Fruit fly (Drosophila melanogaster) whole organism, embryonic: Measurements from ENCODE around the gene CG13898.

Experiments
- Awh ChIP-seq: fragments of 200-800 bp; sonication (Bioruptor generic); IDR thresholded peaks from 2 replicates; pipeline ENCODE4, ENCODE4 v1.3.6; 2022; ENCODE audit warnings: missing biosample characterization, missing genetic modification characterization
- B-H2 ChIP-seq: fragments of 200-800 bp; sonication (Bioruptor generic); optimal IDR thresholded peaks from 2 replicates; lab custom pipeline; 2018; ENCODE audit warnings: missing biosample characterization, mild to moderate bottlenecking, missing genetic modification characterization
- Blimp-1 ChIP-seq: fragments of 200-800 bp; sonication (Bioruptor generic); optimal IDR thresholded peaks from 3 replicates; lab custom pipeline; 2018; ENCODE audit warnings: missing biosample characterization, missing genetic modification characterization, mild to moderate bottlenecking, moderate library complexity, missing genetic modification reagents
- CG10274 ChIP-seq: fragments of 200-800 bp; sonication (Bioruptor generic); optimal IDR thresholded peaks from 3 replicates; lab custom pipeline; 2017; ENCODE audit warnings: missing biosample characterization, mild to moderate bottlenecking, missing genetic modification characterization
- CG11093 ChIP-seq: fragments of 200-800 bp; sonication (Bioruptor generic); IDR thresholded peaks from 3 replicates; pipeline ENCODE4 v1.3.6; 2022; ENCODE audit warnings: missing biosample characterization, missing genetic modification characterization
- CG12391 ChIP-seq: fragments of 200-800 bp; sonication (Bioruptor generic); optimal IDR thresholded peaks from 3 replicates; lab custom pipeline; 2018; ENCODE audit warnings: missing biosample characterization, mild to moderate bottlenecking, missing genetic modification characterization, moderate library complexity
- CG12769 ChIP-seq: fragments of 200-800 bp; sonication (Bioruptor generic); optimal IDR thresholded peaks from 2 replicates; lab custom pipeline; 2019; ENCODE audit warnings: missing biosample characterization, mild to moderate bottlenecking, missing genetic modification characterization, moderate library complexity
- CG13123 ChIP-seq: fragments of 200-800 bp; sonication (Bioruptor generic); optimal IDR thresholded peaks from 2 replicates; lab custom pipeline; 2016; ENCODE audit warnings: missing biosample characterization, missing genetic modification characterization
- CG13424 ChIP-seq: fragments of 200-800 bp; sonication (Bioruptor generic); optimal IDR thresholded peaks from 2 replicates; lab custom pipeline; 2019; ENCODE audit warnings: missing biosample characterization, mild to moderate bottlenecking, missing genetic modification characterization, moderate library complexity
- CG13894 ChIP-seq: fragments of 200-800 bp; sonication (Bioruptor generic); optimal IDR thresholded peaks from 3 replicates; lab custom pipeline; 2018; ENCODE audit warnings: missing biosample characterization, mild to moderate bottlenecking, missing genetic modification characterization, moderate library complexity
- CG16779 ChIP-seq: fragments of 200-800 bp; sonication (Bioruptor generic); IDR thresholded peaks from 2 replicates; pipeline ENCODE4 v1.3.6; 2022; ENCODE audit warnings: missing biosample characterization, missing genetic modification characterization
- CG17802 ChIP-seq: fragments of 200-800 bp; sonication (Bioruptor generic); optimal IDR thresholded peaks from 2 replicates; lab custom pipeline; 2018; ENCODE audit warnings: missing biosample characterization, mild to moderate bottlenecking, missing genetic modification characterization, moderate library complexity
- CG2199 ChIP-seq: fragments of 200-800 bp; sonication (Bioruptor generic); IDR thresholded peaks from 3 replicates; pipeline ENCODE4 v1.3.6; 2022; ENCODE audit warnings: missing biosample characterization, missing genetic modification characterization
- CG2202 ChIP-seq: fragments of 200-800 bp; sonication (Bioruptor generic); optimal IDR thresholded peaks from 2 replicates; lab custom pipeline; 2018; ENCODE audit warnings: missing biosample characterization, mild to moderate bottlenecking, missing genetic modification characterization
- CG31441 ChIP-seq: fragments of 200-800 bp; sonication (Bioruptor generic); IDR thresholded peaks from 2 replicates; pipeline ENCODE4 v1.3.6; 2022; ENCODE audit warnings: missing biosample characterization, missing genetic modification characterization
- CG32772 ChIP-seq: fragments of 200-800 bp; sonication (Bioruptor generic); IDR thresholded peaks from 2 replicates; pipeline ENCODE4 v1.3.6; 2022; ENCODE audit warnings: missing biosample characterization, missing genetic modification characterization
- CG34422 ChIP-seq: fragments of 200-800 bp; sonication (Bioruptor generic); IDR thresholded peaks from 3 replicates; pipeline ENCODE4 v1.3.6; 2022; ENCODE audit warnings: missing biosample characterization, missing genetic modification characterization
- CG5245 ChIP-seq: fragments of 200-800 bp; sonication (Bioruptor generic); optimal IDR thresholded peaks from 3 replicates; lab custom pipeline; 2016; ENCODE audit warnings: missing biosample characterization, missing genetic modification characterization
- CG7839 ChIP-seq: fragments of 200-800 bp; sonication (Bioruptor generic); optimal IDR thresholded peaks from 3 replicates; lab custom pipeline; 2018; ENCODE audit warnings: missing biosample characterization, mild to moderate bottlenecking, missing genetic modification characterization, moderate library complexity
- CG8281 ChIP-seq: fragments of 200-800 bp; sonication (Bioruptor generic); optimal IDR thresholded peaks from 2 replicates; lab custom pipeline; 2018; ENCODE audit warnings: missing biosample characterization, mild to moderate bottlenecking, missing genetic modification characterization, moderate library complexity
- CG9727 ChIP-seq: fragments of 200-800 bp; sonication (Bioruptor generic); optimal IDR thresholded peaks from 3 replicates; lab custom pipeline; 2017; ENCODE audit warnings: missing biosample characterization, mild to moderate bottlenecking, missing genetic modification characterization
- Drgx ChIP-seq: fragments of 200-800 bp; sonication (Bioruptor generic); IDR thresholded peaks from 2 replicates; pipeline ENCODE4 v1.3.6; 2022; ENCODE audit warnings: missing biosample characterization, missing genetic modification characterization
- Ets65A ChIP-seq: fragments of 200-800 bp; sonication (Bioruptor generic); peaks from one replicate; lab custom pipeline; 2016; ENCODE audit warnings: missing biosample characterization, missing genetic modification characterization
- Hey ChIP-seq: fragments of 200-800 bp; sonication (Bioruptor generic); optimal IDR thresholded peaks from 3 replicates; lab custom pipeline; 2018; ENCODE audit warnings: missing biosample characterization, mild to moderate bottlenecking, missing genetic modification characterization
- Hmr ChIP-seq: fragments of 200-800 bp; sonication (Bioruptor generic); optimal IDR thresholded peaks from 3 replicates; lab custom pipeline; 2017; ENCODE audit warnings: mild to moderate bottlenecking, missing biosample characterization, missing genetic modification reagents, missing genetic modification characterization
- MESR4 ChIP-seq: fragments of 200-800 bp; sonication (Bioruptor generic); optimal IDR thresholded peaks from 2 replicates; lab custom pipeline; 2018; ENCODE audit warnings: missing biosample characterization, mild to moderate bottlenecking, missing genetic modification characterization, moderate library complexity
- Xrp1 ChIP-seq: fragments of 200-800 bp; sonication (Bioruptor generic); IDR thresholded peaks from 2 replicates; pipeline ENCODE4 v1.3.6; 2022; ENCODE audit warnings: missing biosample characterization, missing genetic modification characterization
- bowl ChIP-seq: fragments of 200-800 bp; sonication (Bioruptor generic); IDR thresholded peaks from 2 replicates; pipeline ENCODE4 v1.3.6; 2022; ENCODE audit warnings: missing biosample characterization, missing genetic modification characterization
- caup ChIP-seq: fragments of 200-800 bp; sonication (Bioruptor generic); optimal IDR thresholded peaks from 3 replicates; lab custom pipeline; 2017; ENCODE audit warnings: missing biosample characterization, mild to moderate bottlenecking, missing genetic modification characterization, moderate library complexity; ENCODE audit not compliant: severe bottlenecking
- crol ChIP-seq: fragments of 200-800 bp; sonication (Bioruptor generic); IDR thresholded peaks from 2 replicates; pipeline ENCODE4 v1.3.6; 2022; ENCODE audit warnings: missing biosample characterization, missing genetic modification characterization
- dysf ChIP-seq: fragments of 200-800 bp; sonication (Bioruptor generic); IDR thresholded peaks from 3 replicates; pipeline ENCODE4 v1.3.6; 2022; ENCODE audit warnings: missing biosample characterization, missing genetic modification characterization
- esg ChIP-seq: fragments of 200-800 bp; sonication (Bioruptor generic); conservative IDR thresholded peaks from 2 replicates; pipeline ENCODE4 v1.3.6; 2022; ENCODE audit warnings: missing biosample characterization, missing genetic modification characterization
- eve ChIP-seq, 2 experiments: fragments of >200 bp; optimal IDR thresholded peaks; 2 replicates each; lab custom pipeline; 2017; ENCODE audit warnings: missing biosample characterization in 2 of 2, missing genetic modification characterization in 2 of 2
- h ChIP-seq: fragments of >200 bp; optimal IDR thresholded peaks from 2 replicates; lab custom pipeline; 2017
- kni ChIP-seq: fragments of 200-800 bp; sonication (Bioruptor generic); optimal IDR thresholded peaks from 3 replicates; lab custom pipeline; 2017; ENCODE audit warnings: mild to moderate bottlenecking, missing biosample characterization, missing genetic modification reagents, missing genetic modification characterization
- lov ChIP-seq, 2 experiments: fragments of 200-800 bp in 1 of 2; fragments of >200 bp in 1 of 2; sonication (Bioruptor generic) in 1 of 2; IDR thresholded peaks in 1 of 2; optimal IDR thresholded peaks in 1 of 2; 2 replicates in 1 of 2; 3 replicates in 1 of 2; pipeline versions ENCODE4 v1.3.6 to Lab custom; 2017 to 2022; ENCODE audit warnings: missing biosample characterization in 1 of 2, missing genetic modification characterization in 1 of 2
- oc ChIP-seq: fragments of 200-800 bp; sonication (Bioruptor generic); optimal IDR thresholded peaks from 2 replicates; lab custom pipeline; 2018; ENCODE audit warnings: missing biosample characterization, mild to moderate bottlenecking, missing genetic modification characterization, moderate library complexity
- pho ChIP-seq: fragments of 200-800 bp; sonication (Bioruptor generic); optimal IDR thresholded peaks from 2 replicates; lab custom pipeline; 2016; ENCODE audit warnings: missing biosample characterization, missing genetic modification characterization
- phol ChIP-seq: fragments of 200-800 bp; sonication (Bioruptor generic); optimal IDR thresholded peaks from 3 replicates; lab custom pipeline; 2018; ENCODE audit warnings: missing biosample characterization, mild to moderate bottlenecking, missing genetic modification characterization, moderate library complexity
- pros ChIP-seq: fragments of 200-800 bp; sonication (Bioruptor generic); optimal IDR thresholded peaks from 3 replicates; lab custom pipeline; 2019; ENCODE audit warnings: missing biosample characterization, mild to moderate bottlenecking, missing genetic modification characterization, moderate library complexity
- psq ChIP-seq: fragments of 200-800 bp; sonication (Bioruptor generic); optimal IDR thresholded peaks from 2 replicates; lab custom pipeline; 2017; ENCODE audit warnings: missing biosample characterization, missing genetic modification characterization
- salm ChIP-seq: fragments of 200-800 bp; sonication (Bioruptor generic); optimal IDR thresholded peaks from 2 replicates; lab custom pipeline; 2018; ENCODE audit warnings: missing biosample characterization, mild to moderate bottlenecking, missing genetic modification characterization
- sc ChIP-seq, 3 experiments: fragments of >200 bp in 2 of 3; fragments of 200-800 bp in 1 of 3; sonication (Bioruptor generic) in 1 of 3; optimal IDR thresholded peaks; 2 replicates in 2 of 3; 3 replicates in 1 of 3; lab custom pipeline; 2017; ENCODE audit warnings: mild to moderate bottlenecking in 1 of 3, missing biosample characterization in 1 of 3, missing genetic modification characterization in 1 of 3, missing genetic modification reagents in 1 of 3
- schlank ChIP-seq: fragments of 200-800 bp; sonication (Bioruptor generic); optimal IDR thresholded peaks from 2 replicates; lab custom pipeline; 2018; ENCODE audit warnings: missing biosample characterization, mild to moderate bottlenecking, missing genetic modification characterization
- seq ChIP-seq: fragments of 200-800 bp; sonication (Bioruptor generic); IDR thresholded peaks from 2 replicates; pipeline ENCODE4 v1.3.6; 2022; ENCODE audit warnings: missing biosample characterization, missing genetic modification characterization
- stc ChIP-seq: fragments of 200-800 bp; sonication (Bioruptor generic); IDR thresholded peaks from 2 replicates; pipeline ENCODE4 v1.3.6; 2022; ENCODE audit warnings: missing biosample characterization, missing genetic modification characterization
- sug ChIP-seq: fragments of 200-800 bp; optimal IDR thresholded peaks from 2 replicates; lab custom pipeline; 2019; ENCODE audit warnings: missing biosample characterization, mild to moderate bottlenecking, missing genetic modification characterization, moderate library complexity
- tap ChIP-seq: fragments of 200-800 bp; optimal IDR thresholded peaks from 3 replicates; lab custom pipeline; 2019; ENCODE audit warnings: missing biosample characterization, mild to moderate bottlenecking, missing genetic modification characterization, moderate library complexity

CG13898 gene

DNA sequence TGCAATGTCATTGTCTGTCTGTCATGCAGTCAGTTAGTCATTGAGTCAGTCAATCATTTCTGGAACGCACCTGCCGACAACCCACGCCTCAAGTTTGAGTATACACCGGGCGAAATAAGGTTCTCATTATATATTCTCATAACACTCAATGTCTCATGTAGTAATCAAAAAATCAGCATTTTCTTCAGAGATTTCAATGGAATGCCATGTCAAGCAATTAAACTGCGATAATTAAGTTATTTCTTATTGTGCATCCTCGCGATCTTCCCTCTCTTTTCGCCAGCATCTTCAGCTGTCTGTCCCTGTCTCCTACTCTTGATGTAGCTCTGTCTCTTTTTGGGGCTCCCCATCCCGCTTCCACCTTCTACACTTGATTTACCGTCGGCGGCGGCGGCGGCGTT, 26.6 kb downstream of the CG13898 start (continued):
- TF ChIP-seq schlank (tag; lab: Kevin White, UChicago): no peak
- 0 out of 3 replicates have a peak, but pooled peaks have one; percentile 23 for TF ChIP-seq CG34422 (GFP tag; lab: Robert Waterston, UW)
- TF ChIP-seq esg (GFP tag; lab: Robert Waterston, UW): 0 out of 2 replicates have a peak, but pooled peaks have one; percentile 12
- TF ChIP-seq CG8281 (tag; lab: Kevin White, UChicago): peak; percentile 76

DNA sequence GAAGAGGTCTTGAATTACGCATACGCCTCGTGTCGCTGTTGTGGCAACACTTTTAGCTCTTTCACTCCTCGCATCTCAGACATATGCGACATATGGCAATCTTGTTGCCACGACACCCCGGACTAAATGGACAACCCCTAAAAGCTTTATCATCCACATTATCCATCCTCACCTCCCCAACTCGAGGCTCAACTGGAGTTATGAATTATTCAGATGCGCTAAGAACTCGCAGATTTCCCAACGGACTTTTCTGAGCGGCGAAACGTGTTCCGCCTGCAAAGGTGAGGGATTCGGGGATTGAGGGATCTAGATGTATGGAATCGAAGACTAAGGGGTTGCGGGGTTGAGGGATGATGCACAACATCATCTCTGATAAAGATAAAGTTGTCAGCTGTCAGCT, 27.2 kb downstream of the CG13898 start:
- TF ChIP-seq CG32772 (GFP tag; lab: Robert Waterston, UW): no peak
- TF ChIP-seq pros (GFP tag; lab: Kevin White, UChicago): peak; percentile 73
- peak; percentile 32 for TF ChIP-seq kni
- TF ChIP-seq tap (tag; lab: Kevin White, UChicago): peak; percentile 41
- peak; percentile 43 for TF ChIP-seq Hey (tag; lab: Kevin White, UChicago)
- no peak for TF ChIP-seq CG11093 (GFP tag; lab: Robert Waterston, UW)
- 0 out of 2 replicates have a peak, but pooled peaks have one; percentile 14 for TF ChIP-seq stc (GFP tag; lab: Robert Waterston, UW)
- peak; percentile 30; the same call in 1 of the 2 replicates for TF ChIP-seq crol
- TF ChIP-seq CG13894 (tag; lab: Kevin White, UChicago): peak; percentile 14
- no peak for TF ChIP-seq caup
- peak; percentile 52 for TF ChIP-seq oc
- TF ChIP-seq psq (GFP tag; lab: Kevin White, UChicago): no peak
- TF ChIP-seq pho (GFP tag; lab: Kevin White, UChicago): no peak
- no peak for TF ChIP-seq CG2202 (tag; lab: Kevin White, UChicago)
- TF ChIP-seq CG17802 (tag; lab: Kevin White, UChicago): no peak
- peak; percentile 86 for TF ChIP-seq Ets65A (GFP tag; lab: Kevin White, UChicago)
- no peak for TF ChIP-seq CG2199
- TF ChIP-seq, all 482 proteins: peak for 9

DNA sequence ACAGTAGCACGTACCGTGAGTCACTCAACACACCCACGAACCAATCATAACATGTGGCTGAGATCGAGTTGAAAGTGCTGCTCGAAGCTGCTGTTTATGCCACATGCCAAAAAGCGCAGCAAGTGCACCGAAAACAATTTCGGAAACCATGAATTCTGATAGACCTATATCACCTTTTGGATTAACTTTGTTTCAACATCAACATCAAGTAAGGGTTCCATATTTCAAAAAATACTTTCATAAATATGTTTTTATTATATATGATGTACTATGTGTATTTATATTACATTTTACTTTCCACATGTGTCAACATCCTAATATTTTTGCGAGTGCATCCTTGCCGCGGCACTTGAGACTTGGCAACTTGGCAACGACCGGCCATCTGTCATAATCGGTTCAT, 27.6 kb downstream of the CG13898 start:
- TF ChIP-seq phol (tag; lab: Kevin White, UChicago) (peak; percentile 10), Awh (no peak), seq (no peak), CG9727 (GFP tag; lab: Kevin White, UChicago) (no peak), sc (optimal IDR thresholded peaks at IDR 0.05; lab: Kevin White, UChicago) (no peak), sc (GFP tag; optimal IDR thresholded peaks at IDR 0.05; lab: Kevin White, UChicago) (no peak), bowl (no peak), CG7839 (no peak), Xrp1 (GFP tag; lab: Robert Waterston, UW) (0 out of 2 replicates have a peak, but pooled peaks have one; percentile 14), h (lab: Kevin White, UChicago) (no peak), CG16779 (GFP tag; lab: Robert Waterston, UW) (no peak), eve (GFP tag; optimal IDR thresholded peaks at IDR 0.05; lab: Kevin White, UChicago) (no peak), B-H2 (GFP tag; lab: Kevin White, UChicago) (no peak), CG12391 (tag; lab: Kevin White, UChicago) (no peak), sug (tag; lab: Kevin White, UChicago) (no peak), CG12769 (tag; lab: Kevin White, UChicago) (no peak), lov (optimal IDR thresholded peaks at IDR 0.05; lab: Kevin White, UChicago) (no peak), lov (GFP tag; IDR thresholded peaks at IDR 0.05; lab: Robert Waterston, UW) (no peak), Drgx (GFP tag; lab: Robert Waterston, UW) (peak; percentile 37; the same call in 1 of the 2 replicates), CG10274 (no peak), Hmr (GFP tag; lab: Kevin White, UChicago) (no peak), CG13424 (no peak), dysf (GFP tag; lab: Robert Waterston, UW) (no peak), salm (tag; lab: Kevin White, UChicago) (no peak), CG13123 (GFP tag; lab: Kevin White, UChicago) (no peak), CG5245 (GFP tag; lab: Kevin White, UChicago) (no peak), MESR4 (GFP tag; lab: Kevin White, UChicago) (no peak), CG31441 (0 out of 2 replicates have a peak, but pooled peaks have one; percentile 34), Blimp-1 (GFP tag; lab: Kevin White, UChicago) (peak; percentile 12)
